Worm (Caenorhabditis elegans): Measurements from ENCODE around the gene Y25C1A.7.

Gene Y25C1A.7

DNA sequence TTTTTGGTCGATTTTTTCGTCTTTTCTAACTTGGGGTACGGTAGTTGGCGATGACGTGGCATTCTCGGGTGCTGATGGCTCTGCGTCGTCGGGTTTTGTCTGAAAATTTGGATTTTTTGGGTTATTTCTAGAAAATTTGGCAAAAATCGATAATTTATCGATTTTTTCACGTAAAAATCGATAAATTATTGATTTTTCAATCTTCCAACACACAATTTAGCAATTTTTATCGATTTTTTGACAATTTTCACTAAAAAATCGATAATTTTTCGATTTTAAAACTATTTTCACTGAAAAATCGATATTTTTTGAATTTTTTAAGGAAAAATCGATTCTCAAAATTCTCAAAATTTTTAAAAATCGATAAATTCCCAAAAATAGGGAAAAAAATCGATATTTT is 8.0 kb downstream of the Y25C1A.7 start:
- TF ChIP-seq isw-1 (GFP tag; IDR thresholded peaks at IDR 0.05) = no peak
- TF ChIP-seq lin-13 (GFP tag; optimal IDR thresholded peaks at IDR 0.05) = no peak
- no peak for TF ChIP-seq unc-86 (tag; optimal IDR thresholded peaks at IDR 0.05)
- no peak for TF ChIP-seq alr-1 (tag; optimal IDR thresholded peaks at IDR 0.05; ENCODE audit: borderline replicate concordance)
- no peak for TF ChIP-seq fkh-10 (GFP tag; optimal IDR thresholded peaks at IDR 0.05)
- no peak for TF ChIP-seq zip-4 (GFP tag; optimal IDR thresholded peaks at IDR 0.05)
- TF ChIP-seq nhr-12 (tag; optimal IDR thresholded peaks at IDR 0.05) = no peak

DNA sequence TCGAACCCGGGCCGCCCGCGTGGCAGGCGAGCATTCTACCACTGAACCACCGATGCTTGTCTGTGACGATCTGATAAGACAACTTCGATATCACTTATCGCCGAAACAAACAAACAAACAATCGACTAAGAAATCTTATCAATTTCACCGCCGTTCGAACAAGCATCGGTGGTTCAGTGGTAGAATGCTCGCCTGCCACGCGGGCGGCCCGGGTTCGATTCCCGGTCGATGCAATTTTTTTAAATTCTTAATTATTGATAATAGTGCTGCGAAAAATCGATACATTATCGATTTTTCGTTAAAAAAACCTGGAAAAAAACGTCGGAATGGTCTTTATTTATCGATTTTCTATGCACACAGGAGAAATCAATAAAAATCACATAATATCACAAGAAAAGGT is 8.6 kb downstream of the Y25C1A.7 start:
- TF ChIP-seq elt-2 (tag; optimal IDR thresholded peaks at IDR 0.05) (peak; percentile 45), lin-35 (GFP tag; optimal IDR thresholded peaks at IDR 0.05) (peak in 1 of 2 experiments; percentile 3), lsy-2 (tag; optimal IDR thresholded peaks at IDR 0.05) (peak in 1 of 2 experiments; percentile 42), efl-1 (optimal IDR thresholded peaks at IDR 0.05) (no peak), efl-1 (GFP tag; optimal IDR thresholded peaks at IDR 0.05 in 1 of 2) (no peak)

- TF ChIP-seq mdl-1 (tag; optimal IDR thresholded peaks at IDR 0.05) (no peak), lin-39 (tag; optimal IDR thresholded peaks at IDR 0.05) (no peak), ztf-11 (tag; optimal IDR thresholded peaks at IDR 0.05) (no peak), ceh-90 (tag; optimal IDR thresholded peaks at IDR 0.05) (no peak), fkh-10 (GFP tag; optimal IDR thresholded peaks at IDR 0.05) (no peak), zag-1 (tag; optimal IDR thresholded peaks at IDR 0.05) (no peak), ama-1 (optimal IDR thresholded peaks at IDR 0.05) (no peak), rnt-1 (tag; optimal IDR thresholded peaks at IDR 0.05) (no peak), F16B12.6 (tag; optimal IDR thresholded peaks at IDR 0.05) (no peak), isw-1 (GFP tag; IDR thresholded peaks at IDR 0.05) (no peak), fkh-4 (tag; optimal IDR thresholded peaks at IDR 0.05; ENCODE audit: borderline replicate concordance) (no peak), nhr-71 (tag; optimal IDR thresholded peaks at IDR 0.05) (no peak), blmp-1 (tag; optimal IDR thresholded peaks at IDR 0.05) (no peak), egl-13 (tag; optimal IDR thresholded peaks at IDR 0.05) (no peak), nhr-237 (tag; optimal IDR thresholded peaks at IDR 0.05) (no peak), aly-2 (tag; optimal IDR thresholded peaks at IDR 0.05) (no peak), sptf-1 (tag; optimal IDR thresholded peaks at IDR 0.05) (no peak)
Measured at ce11 chrII:3061605-3062004, 9.3 kb downstream of the Y25C1A.7 start.

DNA sequence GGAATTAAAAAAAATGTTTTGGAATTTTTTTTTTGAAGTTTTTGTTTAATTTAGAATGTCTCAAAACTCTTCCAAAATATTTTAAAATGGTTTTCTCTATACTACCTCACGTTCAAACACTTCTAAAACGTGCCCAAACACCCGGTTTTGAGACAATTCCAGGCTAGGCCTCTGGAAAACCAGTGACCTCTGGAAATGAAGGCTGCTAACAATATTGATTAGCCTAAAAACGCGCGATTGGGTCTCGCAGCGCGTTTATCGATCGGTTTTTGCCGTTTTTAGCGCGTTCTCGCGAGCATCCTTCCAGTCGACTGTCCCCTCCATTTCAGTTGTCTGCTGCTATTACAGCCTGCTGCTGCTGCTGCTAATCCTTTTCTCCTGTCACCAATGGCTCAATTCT is 10.1 kb downstream of the Y25C1A.7 start, which contains the start of gene Y25C1A.6:
Gene Y25C1A.6 (plus strand): TSS at position 301 of the 400 bp plus-strand sequence.
- TF ChIP-seq fos-1 (tag; optimal IDR thresholded peaks at IDR 0.05) (no peak), hpl-2 (GFP tag; optimal IDR thresholded peaks at IDR 0.05) (no peak), fkh-10 (GFP tag; optimal IDR thresholded peaks at IDR 0.05) (no peak), nhr-84 (tag; optimal IDR thresholded peaks at IDR 0.05) (no peak), egl-27 (tag; optimal IDR thresholded peaks at IDR 0.05) (no peak), ama-1 (optimal IDR thresholded peaks at IDR 0.05) (no peak), lin-13 (GFP tag; optimal IDR thresholded peaks at IDR 0.05) (no peak), swsn-7 (tag; optimal IDR thresholded peaks at IDR 0.05) (no peak), nhr-20 (tag; optimal IDR thresholded peaks at IDR 0.05) (no peak), nhr-19 (GFP tag; conservative IDR thresholded peaks at IDR 0.05) (no peak), Y116A8C.19 (tag; optimal IDR thresholded peaks at IDR 0.05; ENCODE audit: borderline replicate concordance) (no peak), zip-4 (GFP tag; optimal IDR thresholded peaks at IDR 0.05) (no peak), grh-1 (GFP tag; IDR thresholded peaks at IDR 0.05) (no peak), unc-98 (GFP tag; IDR thresholded peaks at IDR 0.05) (no peak), unc-130 (tag; optimal IDR thresholded peaks at IDR 0.05) (no peak), mab-9 (GFP tag; IDR thresholded peaks at IDR 0.05) (no peak)

Data from whole organism, L1 larva.